Fruit fly (Drosophila melanogaster): ENCODE results near the gene THADA.

dm6 chrX:19811057-19811456 is 54.3 kb downstream of the THADA start:
- TF ChIP-seq Mnt (GFP tag; optimal IDR thresholded peaks at IDR 0.05) (no peak), CG1620 (GFP tag; optimal IDR thresholded peaks at IDR 0.05) (no peak), Crg-1 (GFP tag; optimal IDR thresholded peaks at IDR 0.05) (no peak)

Data from whole organism, adult.